Worm (Caenorhabditis elegans) whole organism, L1 larva: Measurements from ENCODE around the gene ttr-15.

Experiments
- C34B4.2 ChIP-seq: sonication (generic microtip); optimal IDR thresholded peaks from 2 replicates; lab custom pipeline; 2017; ENCODE audit warnings: mild to moderate bottlenecking, missing genetic modification characterization, missing compliant biosample characterization
- aha-1 ChIP-seq: fragments of 150-350 bp; optimal IDR thresholded peaks from 2 replicates; lab custom pipeline; 2014; ENCODE audit warnings: missing biosample characterization, missing genetic modification characterization
- blmp-1 ChIP-seq: fragments of 150-350 bp; optimal IDR thresholded peaks from 2 replicates; lab custom pipeline; 2014; ENCODE audit warnings: missing biosample characterization, missing genetic modification characterization
- dsc-1 ChIP-seq: sonication (generic microtip); optimal IDR thresholded peaks from 2 replicates; lab custom pipeline; 2016; ENCODE audit warnings: mild to moderate bottlenecking, missing genetic modification characterization, missing compliant biosample characterization
- egl-27 ChIP-seq, 2 experiments: fragments of 150-350 bp in 1 of 2; sonication (generic microtip); optimal IDR thresholded peaks; 3 replicates each; lab custom pipeline; 2017 to 2018; ENCODE audit warnings: missing biosample characterization in 2 of 2, missing genetic modification characterization in 2 of 2, missing genetic modification reagents in 2 of 2
- lin-13 ChIP-seq: fragments of 150-350 bp; optimal IDR thresholded peaks from 2 replicates; lab custom pipeline; 2014; ENCODE audit warnings: missing biosample characterization, missing genetic modification reagents, missing genetic modification characterization
- lin-35 ChIP-seq, 2 experiments: fragments of 150-350 bp; optimal IDR thresholded peaks; 2 replicates each; lab custom pipeline; 2014; ENCODE audit warnings: missing biosample characterization in 2 of 2, missing genetic modification characterization in 2 of 2, missing genetic modification reagents in 2 of 2
- mdl-1 ChIP-seq, 2 experiments: fragments of 150-350 bp; optimal IDR thresholded peaks; 2 replicates each; lab custom pipeline; 2014 to 2017; ENCODE audit warnings: missing biosample characterization in 2 of 2, missing genetic modification characterization in 2 of 2, inconsistent platforms in 1 of 2
- nhr-11 ChIP-seq: fragments of 150-350 bp; optimal IDR thresholded peaks from 2 replicates; lab custom pipeline; 2014; ENCODE audit warnings: missing biosample characterization, missing genetic modification characterization
- nhr-237 ChIP-seq: fragments of 150-350 bp; optimal IDR thresholded peaks from 2 replicates; lab custom pipeline; 2014; ENCODE audit warnings: missing biosample characterization, missing genetic modification characterization
- nhr-47 ChIP-seq: sonication (generic microtip); optimal IDR thresholded peaks from 2 replicates; lab custom pipeline; 2016; ENCODE audit warnings: mild to moderate bottlenecking, missing genetic modification characterization, moderate library complexity, missing compliant biosample characterization
- skn-1 ChIP-seq: fragments of 150-350 bp; optimal IDR thresholded peaks from 2 replicates; lab custom pipeline; 2014; ENCODE audit warnings: missing biosample characterization, missing genetic modification characterization
- snu-23 ChIP-seq: sonication (generic microtip); optimal IDR thresholded peaks from 2 replicates; lab custom pipeline; 2016; ENCODE audit warnings: missing genetic modification characterization, missing compliant biosample characterization
- unc-86 ChIP-seq: sonication (generic microtip); optimal IDR thresholded peaks from 2 replicates; lab custom pipeline; 2016; ENCODE audit warnings: missing genetic modification characterization, missing compliant biosample characterization

ce11 chrIII:10386476-10386875, 48.8 kb downstream of the ttr-15 start, which contains the start of gene C38H2.3:
- TF ChIP-seq skn-1 (no peak), lin-13 (GFP tag; lab: Kevin White, UChicago) (no peak), egl-27 (tag; optimal IDR thresholded peaks at IDR 0.05; lab: Kevin White, UChicago) (no peak), lin-35 (GFP tag; optimal IDR thresholded peaks at IDR 0.05; lab: Kevin White, UChicago) (no peak), nhr-237 (no peak), blmp-1 (tag; lab: Kevin White, UChicago) (no peak), nhr-11 (no peak), C34B4.2 (tag; lab: Kevin White, UChicago) (no peak), snu-23 (no peak), dsc-1 (tag; lab: Kevin White, UChicago) (no peak), nhr-47 (tag; lab: Kevin White, UChicago) (no peak), aha-1 (tag; lab: Kevin White, UChicago) (no peak), unc-86 (tag; lab: Kevin White, UChicago) (no peak), mdl-1 (tag; optimal IDR thresholded peaks at IDR 0.05; lab: Kevin White, UChicago) (no peak)
